Worm (Caenorhabditis elegans) whole organism, young adult: ENCODE measurements around the gene ubc-19.

ENCODE experiments used
- C06A6.2 ChIP-seq: fragments of 200-800 bp; sonication (Bioruptor generic); conservative IDR thresholded peaks from 2 replicates; pipeline ENCODE4 v1.3.6; 2022; ENCODE audit warnings: missing genetic modification characterization, missing compliant biosample characterization
- F55B11.4 ChIP-seq: sonication (generic microtip); optimal IDR thresholded peaks from 2 replicates; lab custom pipeline; 2016; ENCODE audit warnings: missing compliant biosample characterization, missing genetic modification characterization, borderline replicate concordance; ENCODE audit not compliant: insufficient read depth
- F57A8.1 ChIP-seq: fragments of 200-800 bp; sonication (Bioruptor generic); optimal IDR thresholded peaks from 2 replicates; lab custom pipeline; 2018; ENCODE audit warnings: mild to moderate bottlenecking, missing genetic modification characterization, moderate library complexity, missing compliant biosample characterization
- F57C9.4 ChIP-seq: sonication (generic microtip); optimal IDR thresholded peaks from 2 replicates; lab custom pipeline; 2017; ENCODE audit warnings: mild to moderate bottlenecking, missing genetic modification characterization, missing compliant biosample characterization
- T07F8.4 ChIP-seq: sonication (generic microtip); optimal IDR thresholded peaks from 2 replicates; lab custom pipeline; 2016; ENCODE audit warnings: mild to moderate bottlenecking, missing genetic modification characterization, moderate library complexity, missing compliant biosample characterization
- Y53F4B.3 ChIP-seq: fragments of 200-800 bp; sonication (Bioruptor generic); IDR thresholded peaks from 2 replicates; pipeline ENCODE4 v1.3.6; 2022; ENCODE audit warnings: missing genetic modification reagents, missing genetic modification characterization, missing compliant biosample characterization
- Y79H2A.3 ChIP-seq: fragments of 200-800 bp; sonication (Bioruptor generic); conservative IDR thresholded peaks from 2 replicates; pipeline ENCODE4 v1.3.6; 2022; ENCODE audit warnings: missing genetic modification reagents, missing genetic modification characterization, missing compliant biosample characterization
- aptf-2 ChIP-seq: fragments of 200-800 bp; sonication (Bioruptor generic); conservative IDR thresholded peaks from 2 replicates; pipeline ENCODE4 v1.3.6; 2022; ENCODE audit warnings: missing genetic modification reagents, missing genetic modification characterization, missing compliant biosample characterization
- attf-5 ChIP-seq: fragments of 200-800 bp; sonication (Bioruptor generic); optimal IDR thresholded peaks from 2 replicates; lab custom pipeline; 2018; ENCODE audit warnings: mild to moderate bottlenecking, missing genetic modification characterization, missing compliant biosample characterization
- cebp-2 ChIP-seq: fragments of 200-800 bp; sonication (Bioruptor generic); IDR thresholded peaks from 2 replicates; pipeline ENCODE4 v1.3.6; 2022; ENCODE audit warnings: missing genetic modification characterization, missing compliant biosample characterization
- dox-1 ChIP-seq: fragments of 200-800 bp; sonication (Bioruptor generic); IDR thresholded peaks from 2 replicates; pipeline ENCODE4 v1.3.6; 2022; ENCODE audit warnings: missing genetic modification reagents, missing genetic modification characterization, missing compliant biosample characterization
- dpl-1 ChIP-seq: fragments of 150-350 bp; optimal IDR thresholded peaks from 2 replicates; lab custom pipeline; 2014; ENCODE audit warnings: missing biosample characterization, missing genetic modification reagents, missing genetic modification characterization
- fkh-3 ChIP-seq: sonication (generic microtip); optimal IDR thresholded peaks from 2 replicates; lab custom pipeline; 2016; ENCODE audit warnings: mild to moderate bottlenecking, missing genetic modification characterization, missing compliant biosample characterization
- gei-17 ChIP-seq: fragments of 200-800 bp; sonication (Bioruptor generic); optimal IDR thresholded peaks from 2 replicates; lab custom pipeline; 2018; ENCODE audit warnings: mild to moderate bottlenecking, missing genetic modification characterization, missing compliant biosample characterization
- hlh-26 ChIP-seq: fragments of 200-800 bp; sonication (Bioruptor generic); conservative IDR thresholded peaks from 2 replicates; pipeline ENCODE4 v1.3.6; 2022; ENCODE audit warnings: missing genetic modification reagents, missing genetic modification characterization, missing compliant biosample characterization
- let-607 ChIP-seq, 2 experiments: fragments of 200-800 bp in 1 of 2; sonication (Bioruptor generic) in 1 of 2; sonication (generic microtip) in 1 of 2; optimal IDR thresholded peaks; 2 replicates each; lab custom pipeline; 2016 to 2018; ENCODE audit warnings: mild to moderate bottlenecking in 2 of 2, missing compliant biosample characterization in 2 of 2, missing genetic modification characterization in 2 of 2, moderate library complexity in 2 of 2, missing genotype in 1 of 2
- lin-40 ChIP-seq: sonication (generic microtip); optimal IDR thresholded peaks from 2 replicates; lab custom pipeline; 2016; ENCODE audit warnings: missing genetic modification characterization, mild to moderate bottlenecking, missing compliant biosample characterization, missing genotype, missing genetic modification reagents
- lin-54 ChIP-seq: fragments of 200-800 bp; sonication (Bioruptor generic); optimal IDR thresholded peaks from 2 replicates; lab custom pipeline; 2018; ENCODE audit warnings: mild to moderate bottlenecking, missing genetic modification characterization, missing compliant biosample characterization
- lsl-1 ChIP-seq: fragments of 200-800 bp; sonication (Bioruptor generic); optimal IDR thresholded peaks from 2 replicates; lab custom pipeline; 2018; ENCODE audit warnings: mild to moderate bottlenecking, missing genetic modification characterization, moderate library complexity, missing compliant biosample characterization
- nfya-1 ChIP-seq: sonication (generic microtip); optimal IDR thresholded peaks from 2 replicates; lab custom pipeline; 2017; ENCODE audit warnings: antibody characterized with exemption, missing compliant biosample characterization, missing genetic modification characterization, borderline replicate concordance; ENCODE audit not compliant: insufficient read depth
- nhr-179 ChIP-seq: sonication (generic microtip); optimal IDR thresholded peaks from 2 replicates; lab custom pipeline; 2016; ENCODE audit warnings: mild to moderate bottlenecking, missing genetic modification characterization, missing compliant biosample characterization
- nhr-90 ChIP-seq: sonication (generic microtip); optimal IDR thresholded peaks from 2 replicates; lab custom pipeline; 2016; ENCODE audit warnings: missing genotype, mild to moderate bottlenecking, missing genetic modification characterization, missing compliant biosample characterization
- pha-4 ChIP-seq: fragments of 150-350 bp; sonication (generic microtip); optimal IDR thresholded peaks from 2 replicates; lab custom pipeline; 2014; ENCODE audit warnings: missing biosample characterization, missing genetic modification reagents, missing genetic modification characterization
- rcor-1 ChIP-seq: fragments of 200-800 bp; sonication (Bioruptor generic); IDR thresholded peaks from 2 replicates; pipeline ENCODE4 v1.3.6; 2022; ENCODE audit warnings: missing genetic modification reagents, missing genetic modification characterization, missing compliant biosample characterization
- sdz-38 ChIP-seq: sonication (generic microtip); optimal IDR thresholded peaks from 2 replicates; lab custom pipeline; 2016; ENCODE audit warnings: missing genotype, missing genetic modification characterization, missing compliant biosample characterization
- snpc-3.4 ChIP-seq: sonication (generic microtip); optimal IDR thresholded peaks from 2 replicates; lab custom pipeline; 2017; ENCODE audit warnings: missing genetic modification characterization, mild to moderate bottlenecking, missing compliant biosample characterization, antibody characterized with exemption, moderate library complexity, missing genotype, missing genetic modification reagents
- snpc-4 ChIP-seq, 5 experiments: fragments of 150-350 bp in 1 of 5; sonication (generic microtip) in 4 of 5; optimal IDR thresholded peaks; 2 replicates each; lab custom pipeline; 2014 to 2018; ENCODE audit warnings: missing genetic modification characterization in 5 of 5, missing biosample characterization in 3 of 5, antibody characterized with exemption in 2 of 5, mild to moderate bottlenecking in 2 of 5, missing compliant biosample characterization in 2 of 5, missing genotype in 2 of 5, moderate library complexity in 2 of 5, missing genetic modification reagents in 1 of 5
- unc-130 ChIP-seq: sonication (generic microtip); optimal IDR thresholded peaks from 2 replicates; lab custom pipeline; 2016; ENCODE audit warnings: missing genetic modification reagents, missing genetic modification characterization, missing compliant biosample characterization
- zfh-2 ChIP-seq: fragments of 200-800 bp; sonication (Bioruptor generic); conservative IDR thresholded peaks from 2 replicates; pipeline ENCODE4 v1.3.6; 2022; ENCODE audit warnings: missing genetic modification reagents, missing genetic modification characterization, missing compliant biosample characterization
- zim-3 ChIP-seq: sonication (generic microtip); optimal IDR thresholded peaks from 2 replicates; lab custom pipeline; 2017; ENCODE audit warnings: mild to moderate bottlenecking, missing genetic modification characterization, moderate library complexity, missing compliant biosample characterization
- ztf-18 ChIP-seq: sonication (generic microtip); optimal IDR thresholded peaks from 2 replicates; lab custom pipeline; 2016; ENCODE audit warnings: missing genotype, mild to moderate bottlenecking, missing genetic modification characterization, missing compliant biosample characterization
- ztf-25 ChIP-seq: fragments of 200-800 bp; sonication (Bioruptor generic); IDR thresholded peaks from 2 replicates; pipeline ENCODE4 v1.3.6; 2022; ENCODE audit warnings: missing genetic modification reagents, missing genetic modification characterization, missing compliant biosample characterization
- ztf-3 ChIP-seq: fragments of 200-800 bp; sonication (Bioruptor generic); optimal IDR thresholded peaks from 2 replicates; lab custom pipeline; 2018; ENCODE audit warnings: mild to moderate bottlenecking, missing genetic modification characterization, missing compliant biosample characterization
- ztf-6 ChIP-seq: fragments of 200-800 bp; sonication (Bioruptor generic); IDR thresholded peaks from 2 replicates; pipeline ENCODE4 v1.3.6; 2022; ENCODE audit warnings: missing genetic modification reagents, missing genetic modification characterization, missing compliant biosample characterization

The ubc-19 gene

ce11 chrV:18723604-18724003 lies 34.0 kb upstream of the ubc-19 start (continued):
- TF ChIP-seq dox-1 (GFP tag; lab: Robert Waterston, UW) (no peak), zfh-2 (GFP tag; lab: Robert Waterston, UW) (peak; percentile 71), ztf-18 (tag; lab: Kevin White, UChicago) (no peak), let-607 (tag; optimal IDR thresholded peaks at IDR 0.05; lab: Kevin White, UChicago) (no peak), snpc-4 (GFP tag; optimal IDR thresholded peaks at IDR 0.05; lab: Kevin White, UChicago) (no peak), snpc-4 (tag; optimal IDR thresholded peaks at IDR 0.05; lab: Kevin White, UChicago) (peak in 3 of 4 experiments; percentile 46 to 74 (median 55)), nfya-1 (tag; lab: Kevin White, UChicago) (no peak), snpc-3.4 (tag; lab: Kevin White, UChicago) (peak; percentile 51), T07F8.4 (no peak), ztf-25 (GFP tag; lab: Robert Waterston, UW) (no peak), F57C9.4 (no peak), fkh-3 (tag; lab: Kevin White, UChicago) (no peak)

ce11 chrV:18722510-18723299 lies 33.1 kb upstream of the ubc-19 start:
- TF ChIP-seq Y79H2A.3 (GFP tag; lab: Robert Waterston, UW) (no peak), attf-5 (no peak), dpl-1 (no peak), unc-130 (GFP tag; lab: Kevin White, UChicago) (no peak), ztf-3 (GFP tag; lab: Kevin White, UChicago) (no peak), aptf-2 (GFP tag; lab: Robert Waterston, UW) (no peak), T07F8.4 (no peak), pha-4 (tag; lab: Kevin White, UChicago) (no peak), cebp-2 (GFP tag; lab: Robert Waterston, UW) (no peak), zim-3 (tag; lab: Kevin White, UChicago) (no peak), lsl-1 (GFP tag; lab: Kevin White, UChicago) (no peak), ztf-6 (GFP tag; lab: Robert Waterston, UW) (no peak), lin-54 (GFP tag; lab: Kevin White, UChicago) (no peak), C06A6.2 (GFP tag; lab: Robert Waterston, UW) (no peak), nhr-179 (tag; lab: Kevin White, UChicago) (no peak), let-607 (tag; optimal IDR thresholded peaks at IDR 0.05; lab: Kevin White, UChicago) (no peak), nhr-90 (tag; lab: Kevin White, UChicago) (no peak), gei-17 (no peak)

ce11 chrV:18721873-18722272 lies 32.3 kb upstream of the ubc-19 start:
- TF ChIP-seq Y53F4B.3 (GFP tag; lab: Robert Waterston, UW) (no peak), let-607 (tag; optimal IDR thresholded peaks at IDR 0.05; lab: Kevin White, UChicago) (no peak), F57A8.1 (GFP tag; lab: Kevin White, UChicago) (no peak), rcor-1 (GFP tag; lab: Robert Waterston, UW) (no peak), sdz-38 (no peak), dpl-1 (no peak)

ce11 chrV:18719956-18720489 lies 30.5 kb upstream of the ubc-19 start, which contains the start of gene Y17D7C.2:
Gene Y17D7C.2, minus strand, starts transcription at chrV:18719987.
- TF ChIP-seq snpc-4 (GFP tag; optimal IDR thresholded peaks at IDR 0.05; lab: Kevin White, UChicago) (no peak), snpc-4 (tag; optimal IDR thresholded peaks at IDR 0.05; lab: Kevin White, UChicago) (peak; percentile 32 to 66 (median 60)), sdz-38 (peak; percentile 34), lin-40 (tag; lab: Kevin White, UChicago) (no peak), F55B11.4 (tag; lab: Kevin White, UChicago) (peak; percentile 38), hlh-26 (GFP tag; lab: Robert Waterston, UW) (0 out of 2 replicates have a peak, but pooled peaks have one; percentile 59)
- TF ChIP-seq, all 124 proteins: peak for 4
